Fruit fly (Drosophila melanogaster) whole organism, embryonic: ENCODE data around the gene CG12289.

Experiments used
- ATbp ChIP-seq: fragments of 200-800 bp; sonication (Bioruptor generic); optimal IDR thresholded peaks from 2 replicates; lab custom pipeline; 2017; ENCODE audit warnings: missing biosample characterization, mild to moderate bottlenecking, missing genetic modification characterization, missing genetic modification reagents
- Aef1 ChIP-seq: fragments of 200-800 bp; sonication (Bioruptor generic); IDR thresholded peaks from 3 replicates; pipeline ENCODE4 v1.3.6; 2022; ENCODE audit warnings: missing biosample characterization, missing genetic modification characterization
- C15 ChIP-seq: fragments of 200-800 bp; sonication (Bioruptor generic); IDR thresholded peaks from 3 replicates; pipeline ENCODE4 v1.3.6; 2022; ENCODE audit warnings: missing biosample characterization, missing genetic modification characterization
- CG10654 ChIP-seq: fragments of 200-800 bp; sonication (Bioruptor generic); optimal IDR thresholded peaks from 2 replicates; lab custom pipeline; 2016; ENCODE audit warnings: missing biosample characterization, missing genetic modification characterization
- CG11560 ChIP-seq: fragments of 200-800 bp; sonication (Bioruptor generic); IDR thresholded peaks from 3 replicates; pipeline ENCODE4 v1.3.6; 2022; ENCODE audit warnings: missing biosample characterization, missing genetic modification characterization
- CG11696 ChIP-seq: fragments of 200-800 bp; sonication (Bioruptor generic); IDR thresholded peaks from 2 replicates; pipeline ENCODE4 v1.3.6; 2022; ENCODE audit warnings: missing biosample characterization, missing genetic modification characterization
- CG12391 ChIP-seq: fragments of 200-800 bp; sonication (Bioruptor generic); optimal IDR thresholded peaks from 3 replicates; lab custom pipeline; 2018; ENCODE audit warnings: missing biosample characterization, mild to moderate bottlenecking, missing genetic modification characterization, moderate library complexity
- CG13287 ChIP-seq: fragments of 200-800 bp; sonication (Bioruptor generic); IDR thresholded peaks from 2 replicates; pipeline ENCODE4 v1.3.6; 2022; ENCODE audit warnings: missing biosample characterization, missing genetic modification characterization; ENCODE audit not compliant: partially characterized antibody
- CG1602 ChIP-seq: fragments of 200-800 bp; sonication (Bioruptor generic); optimal IDR thresholded peaks from 3 replicates; lab custom pipeline; 2016; ENCODE audit warnings: missing biosample characterization, missing genetic modification characterization
- CG1603 ChIP-seq: fragments of 200-800 bp; sonication (Bioruptor generic); optimal IDR thresholded peaks from 2 replicates; lab custom pipeline; 2019; ENCODE audit warnings: missing biosample characterization, mild to moderate bottlenecking, missing genetic modification characterization, moderate library complexity
- CG17186 ChIP-seq: fragments of 200-800 bp; sonication (Bioruptor generic); optimal IDR thresholded peaks from 3 replicates; lab custom pipeline; 2017; ENCODE audit warnings: missing biosample characterization, missing genetic modification reagents, missing genetic modification characterization
- CG17361 ChIP-seq: fragments of 200-800 bp; sonication (Bioruptor generic); IDR thresholded peaks from 3 replicates; pipeline ENCODE4 v1.3.6; 2022; ENCODE audit warnings: missing biosample characterization, missing genetic modification characterization
- CG1832 ChIP-seq: fragments of 200-800 bp; sonication (Bioruptor generic); optimal IDR thresholded peaks from 2 replicates; lab custom pipeline; 2017; ENCODE audit warnings: missing biosample characterization, mild to moderate bottlenecking, missing genetic modification characterization, inconsistent platforms
- CG2199 ChIP-seq: fragments of 200-800 bp; sonication (Bioruptor generic); IDR thresholded peaks from 3 replicates; pipeline ENCODE4 v1.3.6; 2022; ENCODE audit warnings: missing biosample characterization, missing genetic modification characterization
- CG2875 ChIP-seq: fragments of 200-800 bp; sonication (Bioruptor generic); optimal IDR thresholded peaks from 2 replicates; lab custom pipeline; 2017; ENCODE audit warnings: missing biosample characterization, mild to moderate bottlenecking, missing genetic modification characterization, missing genetic modification reagents
- CG34376 ChIP-seq: fragments of 200-800 bp; sonication (Bioruptor generic); optimal IDR thresholded peaks from 2 replicates; lab custom pipeline; 2018; ENCODE audit warnings: missing biosample characterization, mild to moderate bottlenecking, missing genetic modification characterization
- CG3847 ChIP-seq: fragments of 200-800 bp; sonication (Bioruptor generic); IDR thresholded peaks from 2 replicates; pipeline ENCODE4 v1.3.6; 2022; ENCODE audit warnings: missing biosample characterization, missing genetic modification characterization
- CG6813 ChIP-seq: fragments of 200-800 bp; sonication (Bioruptor generic); optimal IDR thresholded peaks from 2 replicates; lab custom pipeline; 2017; ENCODE audit warnings: missing biosample characterization, missing genetic modification characterization, mild to moderate bottlenecking, moderate library complexity, missing genetic modification reagents
- CG7839 ChIP-seq: fragments of 200-800 bp; sonication (Bioruptor generic); optimal IDR thresholded peaks from 3 replicates; lab custom pipeline; 2018; ENCODE audit warnings: missing biosample characterization, mild to moderate bottlenecking, missing genetic modification characterization, moderate library complexity
- CG9215 ChIP-seq: fragments of 200-800 bp; sonication (Bioruptor generic); IDR thresholded peaks from 2 replicates; pipeline ENCODE4 v1.3.6; 2022; ENCODE audit warnings: missing biosample characterization, missing genetic modification characterization
- CG9727 ChIP-seq: fragments of 200-800 bp; sonication (Bioruptor generic); optimal IDR thresholded peaks from 3 replicates; lab custom pipeline; 2017; ENCODE audit warnings: missing biosample characterization, mild to moderate bottlenecking, missing genetic modification characterization
- Deaf1 ChIP-seq: fragments of 200-800 bp; optimal IDR thresholded peaks from 3 replicates; lab custom pipeline; 2019; ENCODE audit warnings: missing biosample characterization, mild to moderate bottlenecking, missing genetic modification characterization, moderate library complexity
- Gsc ChIP-seq: fragments of 200-800 bp; sonication (Bioruptor generic); IDR thresholded peaks from 2 replicates; pipeline ENCODE4 v1.3.6; 2022; ENCODE audit warnings: missing biosample characterization, missing genetic modification characterization
- H2.0 ChIP-seq: fragments of 200-800 bp; sonication (Bioruptor generic); IDR thresholded peaks from 2 replicates; pipeline ENCODE4 v1.3.6; 2022; ENCODE audit warnings: missing biosample characterization, missing genetic modification characterization
- Lim3 ChIP-seq: fragments of 200-800 bp; sonication (Bioruptor generic); IDR thresholded peaks from 2 replicates; pipeline ENCODE4 v1.3.6; 2022; ENCODE audit warnings: missing biosample characterization, missing genetic modification characterization
- Neu2 ChIP-seq: fragments of 200-800 bp; sonication (Bioruptor generic); optimal IDR thresholded peaks from 3 replicates; lab custom pipeline; 2016; ENCODE audit warnings: missing biosample characterization, missing genetic modification characterization, borderline replicate concordance
- Nf-YA ChIP-seq: fragments of 200-800 bp; sonication (Bioruptor generic); IDR thresholded peaks from 2 replicates; pipeline ENCODE4 v1.3.6; 2022; ENCODE audit warnings: missing biosample characterization, missing genetic modification characterization
- Opbp ChIP-seq: fragments of 200-800 bp; sonication (Bioruptor generic); IDR thresholded peaks from 3 replicates; pipeline ENCODE4 v1.3.6; 2022; ENCODE audit warnings: missing biosample characterization, missing genetic modification characterization; ENCODE audit not compliant: partially characterized antibody
- Rx ChIP-seq: fragments of 200-800 bp; sonication (Bioruptor generic); IDR thresholded peaks from 2 replicates; pipeline ENCODE4 v1.3.6; 2022; ENCODE audit warnings: missing biosample characterization, missing genetic modification characterization
- Sin3A ChIP-seq: fragments of >200 bp; optimal IDR thresholded peaks from 2 replicates; lab custom pipeline; 2018
- TFAM ChIP-seq: fragments of 200-800 bp; sonication (Bioruptor generic); optimal IDR thresholded peaks from 2 replicates; lab custom pipeline; 2017; ENCODE audit warnings: missing biosample characterization, missing genetic modification characterization, inconsistent platforms
- az2 ChIP-seq: fragments of 200-800 bp; sonication (Bioruptor generic); optimal IDR thresholded peaks from 3 replicates; lab custom pipeline; 2016; ENCODE audit warnings: missing biosample characterization, missing genetic modification characterization
- dysf ChIP-seq: fragments of 200-800 bp; sonication (Bioruptor generic); IDR thresholded peaks from 3 replicates; pipeline ENCODE4 v1.3.6; 2022; ENCODE audit warnings: missing biosample characterization, missing genetic modification characterization
- en ChIP-seq: fragments of 200-800 bp; sonication (Bioruptor generic); optimal IDR thresholded peaks from 2 replicates; lab custom pipeline; 2016; ENCODE audit warnings: missing biosample characterization, missing genetic modification characterization
- esg ChIP-seq: fragments of 200-800 bp; sonication (Bioruptor generic); conservative IDR thresholded peaks from 2 replicates; pipeline ENCODE4 v1.3.6; 2022; ENCODE audit warnings: missing biosample characterization, missing genetic modification characterization
- fru ChIP-seq: fragments of >200 bp; optimal IDR thresholded peaks from 2 replicates; lab custom pipeline; 2017
- gem ChIP-seq: fragments of 200-800 bp; sonication (Bioruptor generic); optimal IDR thresholded peaks from 2 replicates; lab custom pipeline; 2019; ENCODE audit warnings: missing biosample characterization, mild to moderate bottlenecking, missing genetic modification characterization, moderate library complexity
- gfzf ChIP-seq: fragments of 200-800 bp; sonication (Bioruptor generic); optimal IDR thresholded peaks from 2 replicates; lab custom pipeline; 2016; ENCODE audit warnings: missing biosample characterization, mild to moderate bottlenecking, missing genetic modification characterization, moderate library complexity
- grau ChIP-seq: fragments of 200-800 bp; optimal IDR thresholded peaks from 3 replicates; lab custom pipeline; 2019; ENCODE audit warnings: missing biosample characterization, mild to moderate bottlenecking, missing genetic modification characterization, moderate library complexity
- gro ChIP-seq: fragments of 200-800 bp; sonication (Bioruptor generic); optimal IDR thresholded peaks from 2 replicates; lab custom pipeline; 2016; ENCODE audit warnings: missing biosample characterization, missing genetic modification characterization
- her ChIP-seq: fragments of 200-800 bp; sonication (Bioruptor generic); optimal IDR thresholded peaks from 2 replicates; lab custom pipeline; 2016; ENCODE audit warnings: missing biosample characterization, missing genetic modification characterization
- hkb ChIP-seq, 2 experiments: fragments of 200-800 bp in 1 of 2; fragments of >200 bp in 1 of 2; sonication (Bioruptor generic) in 1 of 2; IDR thresholded peaks in 1 of 2; optimal IDR thresholded peaks in 1 of 2; 2 replicates each; pipeline versions ENCODE4 v1.3.6 to Lab custom; 2017 to 2022; ENCODE audit warnings: missing biosample characterization in 1 of 2, missing genetic modification characterization in 1 of 2
- lab ChIP-seq: fragments of 200-800 bp; sonication (Bioruptor generic); optimal IDR thresholded peaks from 3 replicates; lab custom pipeline; 2017; ENCODE audit warnings: missing biosample characterization, missing genetic modification characterization, mild to moderate bottlenecking, moderate library complexity, missing genetic modification reagents
- lov ChIP-seq, 2 experiments: fragments of 200-800 bp in 1 of 2; fragments of >200 bp in 1 of 2; sonication (Bioruptor generic) in 1 of 2; IDR thresholded peaks in 1 of 2; optimal IDR thresholded peaks in 1 of 2; 2 replicates in 1 of 2; 3 replicates in 1 of 2; pipeline versions ENCODE4 v1.3.6 to Lab custom; 2017 to 2022; ENCODE audit warnings: missing biosample characterization in 1 of 2, missing genetic modification characterization in 1 of 2
- nerfin-2 ChIP-seq: fragments of 200-800 bp; sonication (Bioruptor generic); IDR thresholded peaks from 2 replicates; pipeline ENCODE4 v1.3.6; 2022; ENCODE audit warnings: missing biosample characterization, missing genetic modification characterization; ENCODE audit not compliant: partially characterized antibody
- rib ChIP-seq: fragments of 200-800 bp; sonication (Bioruptor generic); IDR thresholded peaks from 2 replicates; pipeline ENCODE4 v1.3.6; 2022; ENCODE audit warnings: missing biosample characterization, missing genetic modification characterization
- sens-2 ChIP-seq: fragments of 200-800 bp; sonication (Bioruptor generic); IDR thresholded peaks from 2 replicates; pipeline ENCODE4 v1.3.6; 2022; ENCODE audit warnings: missing biosample characterization, missing genetic modification characterization
- sqz ChIP-seq: fragments of 200-800 bp; sonication (Bioruptor generic); optimal IDR thresholded peaks from 3 replicates; lab custom pipeline; 2018; ENCODE audit warnings: missing biosample characterization, mild to moderate bottlenecking, missing genetic modification characterization
- tap ChIP-seq: fragments of 200-800 bp; optimal IDR thresholded peaks from 3 replicates; lab custom pipeline; 2019; ENCODE audit warnings: missing biosample characterization, mild to moderate bottlenecking, missing genetic modification characterization, moderate library complexity
- tin ChIP-seq: fragments of 200-800 bp; sonication (Bioruptor generic); optimal IDR thresholded peaks from 3 replicates; lab custom pipeline; 2016; ENCODE audit warnings: missing biosample characterization, missing genetic modification characterization

CG12289 gene

dm6 chr3L:11408282-11409047, 49.8 kb downstream of the CG12289 start (continued):
- no peak for TF ChIP-seq H2.0
- peak; percentile 38 for TF ChIP-seq CG9727 (GFP tag; lab: Kevin White, UChicago)
- peak; percentile 35 for TF ChIP-seq ATbp
- no peak for TF ChIP-seq Nf-YA (GFP tag; lab: Robert Waterston, UW)
- TF ChIP-seq CG2199 (GFP tag; lab: Robert Waterston, UW) = no peak
- no peak for TF ChIP-seq Neu2 (GFP tag; lab: Kevin White, UChicago)
- TF ChIP-seq fru = no peak
- no peak for TF ChIP-seq CG1602
- TF ChIP-seq Sin3A = no peak
- no peak for TF ChIP-seq lov (optimal IDR thresholded peaks at IDR 0.05; lab: Kevin White, UChicago)
- TF ChIP-seq lov (GFP tag; IDR thresholded peaks at IDR 0.05; lab: Robert Waterston, UW) = no peak
- TF ChIP-seq tin (GFP tag; lab: Kevin White, UChicago) = no peak
- TF ChIP-seq lab (GFP tag; lab: Kevin White, UChicago) = peak; percentile 13
- no peak for TF ChIP-seq CG11560 (tag; lab: Robert Waterston, UW)
- TF ChIP-seq CG12391 (tag; lab: Kevin White, UChicago) = no peak
- no peak for TF ChIP-seq CG17186 (GFP tag; lab: Kevin White, UChicago)
- TF ChIP-seq Aef1 (GFP tag; lab: Robert Waterston, UW) = no peak
- no peak for TF ChIP-seq C15 (GFP tag; lab: Robert Waterston, UW)
- peak; percentile 16 for TF ChIP-seq gro (GFP tag; lab: Kevin White, UChicago)
- TF ChIP-seq CG9215 (GFP tag; lab: Robert Waterston, UW) = no peak
- TF ChIP-seq gfzf (GFP tag; lab: Kevin White, UChicago) = no peak
- no peak for TF ChIP-seq Opbp (GFP tag; lab: Robert Waterston, UW)
- peak; percentile 66 for TF ChIP-seq gem (tag; lab: Kevin White, UChicago)
- TF ChIP-seq her (GFP tag; lab: Kevin White, UChicago) = no peak
- no peak for TF ChIP-seq Lim3
- no peak for TF ChIP-seq en
- peak; percentile 62 for TF ChIP-seq CG7839
- TF ChIP-seq CG1832 = no peak
- TF ChIP-seq CG10654 = no peak
- no peak for TF ChIP-seq esg (GFP tag; lab: Robert Waterston, UW)
- TF ChIP-seq TFAM (GFP tag; lab: Kevin White, UChicago) = no peak
- peak; percentile 48 for TF ChIP-seq CG1603 (tag; lab: Kevin White, UChicago)
- no peak for TF ChIP-seq sens-2 (GFP tag; lab: Robert Waterston, UW)
- TF ChIP-seq CG13287 = no peak
- no peak for TF ChIP-seq rib (GFP tag; lab: Robert Waterston, UW)
- TF ChIP-seq CG6813 (GFP tag; lab: Kevin White, UChicago) = no peak
- TF ChIP-seq Deaf1 = no peak
- no peak for TF ChIP-seq CG34376 (GFP tag; lab: Kevin White, UChicago)
- TF ChIP-seq Gsc (GFP tag; lab: Robert Waterston, UW) = no peak
- no peak for TF ChIP-seq hkb (optimal IDR thresholded peaks at IDR 0.05; lab: Kevin White, UChicago)
- no peak for TF ChIP-seq hkb (GFP tag; IDR thresholded peaks at IDR 0.05; lab: Robert Waterston, UW)
- TF ChIP-seq CG2875 (GFP tag; lab: Kevin White, UChicago) = no peak
- no peak for TF ChIP-seq az2 (GFP tag; lab: Kevin White, UChicago)
- no peak for TF ChIP-seq CG3847
- peak; percentile 0 for TF ChIP-seq sqz (GFP tag; lab: Kevin White, UChicago)
- no peak for TF ChIP-seq dysf
- TF ChIP-seq tap = peak; percentile 33
- no peak for TF ChIP-seq CG11696 (GFP tag; lab: Robert Waterston, UW)
- peak; percentile 48; the same call in 2 of the 3 replicates for TF ChIP-seq CG17361 (GFP tag; lab: Robert Waterston, UW)
- TF ChIP-seq Rx (GFP tag; lab: Robert Waterston, UW) = peak; percentile 44; the same call in 1 of the 2 replicates
- peak; percentile 34 for TF ChIP-seq grau (tag; lab: Kevin White, UChicago)
- no peak for TF ChIP-seq nerfin-2 (GFP tag; lab: Robert Waterston, UW)
